Fruit fly (Drosophila melanogaster) whole organism: Measurements from ENCODE around the gene Gbeta76C.

ENCODE experiments used
- Dll ChIP-seq: fragments of >200 bp; optimal IDR thresholded peaks from 2 replicates; lab custom pipeline; 2017
- psq ChIP-seq: fragments of >200 bp; optimal IDR thresholded peaks from 2 replicates; lab custom pipeline; 2017

DNA sequence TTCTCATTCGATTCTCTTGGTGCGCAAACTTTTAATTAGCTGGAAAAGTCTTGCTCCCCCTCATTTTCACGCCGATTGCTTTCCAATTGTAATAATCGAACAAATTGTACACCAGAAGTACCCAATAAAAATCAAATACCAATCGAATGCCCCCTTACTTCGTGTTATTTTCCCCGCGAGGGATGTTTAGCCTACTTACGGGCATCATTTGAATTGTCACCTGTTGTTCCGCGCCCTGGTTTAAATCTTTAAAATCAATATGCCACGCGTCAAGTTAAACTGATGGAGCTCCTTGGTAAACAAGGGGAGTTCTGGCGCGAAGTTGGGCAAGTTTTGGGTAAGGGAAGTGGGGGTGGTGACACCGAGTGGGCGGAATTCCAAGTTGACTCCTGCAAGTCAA, 41.1 kb upstream of the Gbeta76C start:
- TF ChIP-seq psq (lab: Kevin White, UChicago) (no peak), Dll (no peak)
